Worm (Caenorhabditis elegans): ENCODE data around the gene hhat-2.

The hhat-2 gene

ce11 chrIV:14829026-14829425 is at the start of gene hhat-2:
TSS of gene hhat-2 (minus strand) at chrIV:14829126.
- no peak for TF ChIP-seq med-1 (GFP tag; optimal IDR thresholded peaks at IDR 0.05; ENCODE audit: insufficient read depth)
- TF ChIP-seq ztf-23 (GFP tag; IDR thresholded peaks at IDR 0.05), result no peak
- no peak for TF ChIP-seq flt-1 (GFP tag; IDR thresholded peaks at IDR 0.05)
- TF ChIP-seq cog-1 (tag; optimal IDR thresholded peaks at IDR 0.05), result no peak
- no peak for TF ChIP-seq ztf-29 (GFP tag; IDR thresholded peaks at IDR 0.05)
- no peak for TF ChIP-seq klf-2 (GFP tag; conservative IDR thresholded peaks at IDR 0.05)
- no peak for TF ChIP-seq T22C8.4 (GFP tag; IDR thresholded peaks at IDR 0.05)
- no peak for TF ChIP-seq tab-1 (GFP tag; IDR thresholded peaks at IDR 0.05)
- TF ChIP-seq ref-1 (GFP tag; conservative IDR thresholded peaks at IDR 0.05), result no peak

- no peak for TF ChIP-seq klf-2 (GFP tag; conservative IDR thresholded peaks at IDR 0.05)
- no peak for TF ChIP-seq flt-1 (GFP tag; IDR thresholded peaks at IDR 0.05)
- no peak for TF ChIP-seq cog-1 (tag; optimal IDR thresholded peaks at IDR 0.05)
- TF ChIP-seq ref-1 (GFP tag; conservative IDR thresholded peaks at IDR 0.05), result no peak
- no peak for TF ChIP-seq ztf-23 (GFP tag; IDR thresholded peaks at IDR 0.05)
- TF ChIP-seq tab-1 (GFP tag; IDR thresholded peaks at IDR 0.05), result no peak
- no peak for TF ChIP-seq T22C8.4 (GFP tag; IDR thresholded peaks at IDR 0.05)
- TF ChIP-seq med-1 (GFP tag; optimal IDR thresholded peaks at IDR 0.05; ENCODE audit: insufficient read depth), result no peak
- no peak for TF ChIP-seq ztf-29 (GFP tag; IDR thresholded peaks at IDR 0.05)
These were observed 48.7 kb upstream of the hhat-2 start for ce11 chrIV:14877657-14878056.

DNA sequence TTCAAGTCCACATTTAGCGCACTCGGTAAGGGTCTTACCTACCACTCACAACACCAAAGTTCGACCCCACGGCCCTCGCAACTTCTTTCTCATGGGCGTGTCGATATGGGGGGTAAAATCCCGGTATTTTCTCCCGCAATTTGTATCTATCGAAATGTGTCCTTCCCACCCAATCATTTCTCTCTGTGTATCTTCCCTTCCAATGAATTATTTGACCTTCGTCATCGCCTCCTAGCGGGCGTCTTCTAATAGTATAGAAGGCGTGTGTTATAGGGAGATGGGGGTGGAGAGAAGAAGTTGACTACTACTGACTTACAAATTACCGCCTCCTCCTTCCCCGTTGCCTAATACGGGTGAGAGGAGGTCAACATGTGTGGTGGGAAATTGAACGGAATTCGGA is 47.7 kb upstream of the hhat-2 start:
- TF ChIP-seq ref-1 (GFP tag; conservative IDR thresholded peaks at IDR 0.05), result no peak
- no peak for TF ChIP-seq T22C8.4 (GFP tag; IDR thresholded peaks at IDR 0.05)
- TF ChIP-seq cog-1 (tag; optimal IDR thresholded peaks at IDR 0.05), result no peak
- TF ChIP-seq klf-2 (GFP tag; conservative IDR thresholded peaks at IDR 0.05), result no peak
- no peak for TF ChIP-seq flt-1 (GFP tag; IDR thresholded peaks at IDR 0.05)
- TF ChIP-seq med-1 (GFP tag; optimal IDR thresholded peaks at IDR 0.05; ENCODE audit: insufficient read depth), result no peak

DNA sequence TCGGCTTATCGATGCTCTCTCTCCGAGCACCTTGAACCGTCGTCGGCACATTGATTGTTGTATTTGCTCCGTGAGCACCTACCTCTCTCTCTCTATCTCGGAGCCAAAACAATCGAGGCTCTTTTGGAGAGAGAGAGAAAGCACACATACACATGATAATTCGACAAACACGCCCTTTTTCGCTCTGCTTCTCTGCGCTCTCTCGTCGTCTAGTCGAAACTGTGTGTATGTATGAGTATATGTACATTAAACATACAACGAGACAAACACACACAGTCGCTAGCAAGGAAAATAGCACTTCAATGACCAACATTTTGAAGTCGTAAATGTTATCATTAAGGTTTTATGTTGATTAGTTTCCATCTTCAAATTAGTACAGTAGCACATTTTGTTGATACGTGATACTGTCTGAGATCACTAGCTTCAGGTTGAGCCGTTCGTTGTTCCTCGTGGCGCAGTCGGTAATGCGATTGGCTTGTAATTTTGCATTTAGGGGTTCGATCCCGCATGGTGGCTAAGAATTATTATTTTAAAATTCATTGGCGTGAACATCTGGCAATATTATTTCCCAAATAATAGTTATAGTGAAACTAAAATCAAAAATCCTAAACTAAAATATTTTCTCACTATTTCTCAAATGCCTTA is 46.1 kb upstream of the hhat-2 start:
- TF ChIP-seq cog-1 (tag; optimal IDR thresholded peaks at IDR 0.05) (peak; percentile 40), tab-1 (GFP tag; IDR thresholded peaks at IDR 0.05) (no peak)

DNA sequence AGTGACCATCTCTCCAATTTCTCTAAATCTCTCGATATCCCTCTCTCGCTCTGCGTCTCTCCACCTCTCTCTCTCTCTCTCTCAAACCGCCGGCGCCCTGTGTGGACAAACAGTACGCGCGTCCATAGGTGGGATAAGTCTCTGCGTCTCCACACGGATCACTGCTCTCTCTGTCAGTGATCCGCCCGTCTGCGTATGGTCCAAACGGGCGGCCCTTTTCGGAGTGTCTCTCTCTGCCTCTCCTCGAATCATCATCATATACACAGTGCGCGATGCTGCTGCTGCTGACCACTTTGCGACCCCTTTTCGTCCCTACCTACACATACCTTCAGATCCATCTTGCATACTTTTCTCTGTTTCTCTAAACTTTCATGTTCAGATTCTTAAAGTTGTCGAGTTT is 43.4 kb upstream of the hhat-2 start:
- TF ChIP-seq tab-1 (GFP tag; IDR thresholded peaks at IDR 0.05), result 0 out of 2 replicates have a peak, but pooled peaks have one; percentile 23
- TF ChIP-seq ztf-23 (GFP tag; IDR thresholded peaks at IDR 0.05), result 0 out of 2 replicates have a peak, but pooled peaks have one; percentile 24
- TF ChIP-seq flt-1 (GFP tag; IDR thresholded peaks at IDR 0.05), result no peak
- peak; percentile 16 for TF ChIP-seq cog-1 (tag; optimal IDR thresholded peaks at IDR 0.05)
- TF ChIP-seq ref-1 (GFP tag; conservative IDR thresholded peaks at IDR 0.05), result no peak
- no peak for TF ChIP-seq ztf-29 (GFP tag; IDR thresholded peaks at IDR 0.05)

DNA sequence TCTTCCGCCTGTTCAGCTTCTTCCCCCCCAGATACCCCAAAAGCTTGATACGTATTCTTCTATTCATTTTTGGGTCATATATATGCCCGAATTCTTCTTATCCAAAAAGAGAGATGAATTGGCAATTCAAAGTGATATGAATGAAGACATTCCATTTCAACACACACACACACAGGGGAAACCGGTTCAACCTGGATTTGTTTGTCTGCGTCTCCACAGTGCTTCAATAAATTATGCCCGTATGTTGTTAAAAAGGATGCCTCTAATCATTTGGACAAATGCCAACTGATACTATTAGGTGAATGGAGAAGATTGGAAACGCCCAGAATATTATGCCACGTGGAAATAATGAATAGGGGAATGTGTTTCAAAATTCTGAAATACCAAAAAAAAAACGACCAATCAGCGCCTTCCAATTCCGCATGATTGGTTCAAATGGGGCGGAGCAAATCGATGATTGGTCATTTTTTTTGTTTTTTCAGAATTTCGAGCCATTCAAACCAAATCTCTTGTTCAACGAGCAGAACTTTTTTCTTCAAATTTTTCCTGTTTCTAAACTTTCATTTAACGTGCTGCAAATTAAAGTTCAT is 41.0 kb upstream of the hhat-2 start:
- TF ChIP-seq ref-1 (GFP tag; conservative IDR thresholded peaks at IDR 0.05) (no peak), flt-1 (GFP tag; IDR thresholded peaks at IDR 0.05) (peak; percentile 20; the same call in 1 of the 2 replicates)

- TF ChIP-seq cog-1 (tag; optimal IDR thresholded peaks at IDR 0.05), result no peak
- no peak for TF ChIP-seq klf-2 (GFP tag; conservative IDR thresholded peaks at IDR 0.05)
These were observed 39.6 kb upstream of the hhat-2 start for ce11 chrIV:14868560-14868959.

DNA sequence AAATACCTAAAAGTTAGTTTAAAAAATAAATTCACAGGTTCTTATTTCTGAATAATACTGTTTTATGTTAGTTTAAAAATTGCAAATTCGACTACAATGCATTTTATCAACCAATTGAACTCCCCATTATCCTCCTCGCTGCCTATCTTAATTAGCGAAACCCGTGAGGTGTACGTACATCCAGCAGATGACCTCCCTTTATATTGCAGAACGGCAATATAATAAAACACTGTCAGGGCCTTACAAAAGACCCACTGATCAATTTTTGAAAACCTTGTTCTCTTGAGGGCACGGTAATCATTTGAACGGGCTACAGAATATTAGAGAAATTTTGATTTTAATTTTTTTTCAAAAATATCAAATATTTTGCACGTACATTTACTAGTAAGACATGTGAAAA is 35.6 kb upstream of the hhat-2 start:
- TF ChIP-seq T22C8.4 (GFP tag; IDR thresholded peaks at IDR 0.05) (no peak), tab-1 (GFP tag; IDR thresholded peaks at IDR 0.05) (no peak), cog-1 (tag; optimal IDR thresholded peaks at IDR 0.05) (no peak), ztf-29 (GFP tag; IDR thresholded peaks at IDR 0.05) (no peak), ref-1 (GFP tag; conservative IDR thresholded peaks at IDR 0.05) (no peak), flt-1 (GFP tag; IDR thresholded peaks at IDR 0.05) (no peak), med-1 (GFP tag; optimal IDR thresholded peaks at IDR 0.05; ENCODE audit: insufficient read depth) (no peak), klf-2 (GFP tag; conservative IDR thresholded peaks at IDR 0.05) (no peak), ztf-23 (GFP tag; IDR thresholded peaks at IDR 0.05) (no peak)

DNA sequence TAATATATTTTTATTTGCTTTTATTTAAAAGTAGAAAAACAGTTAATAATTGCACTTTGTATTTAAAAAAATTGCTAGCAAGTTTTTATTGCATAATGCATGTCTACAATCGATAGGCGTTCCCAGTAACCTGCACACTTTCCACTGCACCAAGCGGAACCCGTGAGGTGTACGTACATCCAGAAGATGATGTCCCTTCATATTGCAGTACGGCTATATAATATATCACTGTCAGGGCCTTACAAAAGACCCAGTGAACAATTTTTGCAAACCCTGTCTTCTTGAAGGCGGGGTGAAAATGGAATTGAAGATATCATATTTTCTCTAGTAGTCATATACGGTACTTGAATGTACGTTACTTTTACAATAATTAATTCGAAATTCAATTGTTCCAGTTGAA is 34.8 kb upstream of the hhat-2 start:
- TF ChIP-seq ztf-23 (GFP tag; IDR thresholded peaks at IDR 0.05), result no peak
- TF ChIP-seq tab-1 (GFP tag; IDR thresholded peaks at IDR 0.05), result no peak

DNA sequence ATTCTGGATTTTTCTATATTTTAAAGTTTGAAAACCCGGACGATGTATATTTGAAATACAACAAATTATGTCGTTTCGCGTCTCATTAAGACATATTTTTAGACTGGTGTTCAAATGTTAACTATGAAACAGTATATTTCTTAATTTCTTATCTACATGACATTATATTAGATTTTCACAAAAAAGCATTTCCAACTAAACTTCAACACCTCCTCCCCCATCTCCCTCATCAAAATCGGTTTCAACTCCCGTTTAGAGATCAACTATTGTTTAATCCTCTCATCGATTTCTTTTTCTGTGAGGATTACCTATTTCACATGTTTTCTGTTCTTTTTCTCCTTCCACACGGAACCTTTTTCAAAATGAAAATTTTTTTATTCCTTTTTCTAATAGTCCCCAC is 33.2 kb upstream of the hhat-2 start, which contains the start of gene Y57G11C.38:
Gene Y57G11C.38, plus strand, starts transcription at position 301 of the 400 bp plus-strand sequence.
- TF ChIP-seq klf-2 (GFP tag; conservative IDR thresholded peaks at IDR 0.05) (no peak), flt-1 (GFP tag; IDR thresholded peaks at IDR 0.05) (no peak), med-1 (GFP tag; optimal IDR thresholded peaks at IDR 0.05; ENCODE audit: insufficient read depth) (no peak), cog-1 (tag; optimal IDR thresholded peaks at IDR 0.05) (no peak), tab-1 (GFP tag; IDR thresholded peaks at IDR 0.05) (no peak), ref-1 (GFP tag; conservative IDR thresholded peaks at IDR 0.05) (no peak), ztf-29 (GFP tag; IDR thresholded peaks at IDR 0.05) (no peak)

- no peak for TF ChIP-seq flt-1 (GFP tag; IDR thresholded peaks at IDR 0.05)
- no peak for TF ChIP-seq klf-2 (GFP tag; conservative IDR thresholded peaks at IDR 0.05)
- no peak for TF ChIP-seq ztf-29 (GFP tag; IDR thresholded peaks at IDR 0.05)
- no peak for TF ChIP-seq med-1 (GFP tag; optimal IDR thresholded peaks at IDR 0.05; ENCODE audit: insufficient read depth)
- TF ChIP-seq cog-1 (tag; optimal IDR thresholded peaks at IDR 0.05), result no peak
- no peak for TF ChIP-seq ztf-23 (GFP tag; IDR thresholded peaks at IDR 0.05)
- no peak for TF ChIP-seq tab-1 (GFP tag; IDR thresholded peaks at IDR 0.05)
- TF ChIP-seq T22C8.4 (GFP tag; IDR thresholded peaks at IDR 0.05), result no peak
- TF ChIP-seq ref-1 (GFP tag; conservative IDR thresholded peaks at IDR 0.05), result no peak
These were observed 32.8 kb upstream of the hhat-2 start, which contains the start of gene Y57G11C.23 for ce11 chrIV:14861691-14862090. TSS of gene Y57G11C.23 (minus strand) at chrIV:14861791.

Data from whole organism, midembryonic.